Worm (Caenorhabditis elegans) whole organism, early embryonic: ENCODE measurements around the gene C14A4.9.

Source experiments
- B0310.2 ChIP-seq: sonication (generic microtip); optimal IDR thresholded peaks from 2 replicates; lab custom pipeline; 2016; ENCODE audit warnings: mild to moderate bottlenecking, missing genetic modification characterization, missing compliant biosample characterization
- F13C5.2 ChIP-seq: sonication (generic microtip); optimal IDR thresholded peaks from 2 replicates; lab custom pipeline; 2017; ENCODE audit warnings: mild to moderate bottlenecking, missing genetic modification characterization, inconsistent platforms, missing compliant biosample characterization
- aly-1 ChIP-seq: sonication (generic microtip); optimal IDR thresholded peaks from 2 replicates; lab custom pipeline; 2016; ENCODE audit warnings: missing genetic modification characterization, missing compliant biosample characterization
- ama-1 ChIP-seq: fragments of 150-350 bp; optimal IDR thresholded peaks from 2 replicates; lab custom pipeline; 2014
- ceh-13 ChIP-seq: fragments of 200-800 bp; sonication (Bioruptor generic); optimal IDR thresholded peaks from 2 replicates; lab custom pipeline; 2018; ENCODE audit warnings: mild to moderate bottlenecking, missing genetic modification characterization, missing compliant biosample characterization
- ceh-36 ChIP-seq: sonication (generic microtip); optimal IDR thresholded peaks from 2 replicates; lab custom pipeline; 2016; ENCODE audit warnings: missing genetic modification characterization, inconsistent platforms, missing compliant biosample characterization
- ets-7 ChIP-seq: sonication (generic microtip); optimal IDR thresholded peaks from 2 replicates; lab custom pipeline; 2016; ENCODE audit warnings: missing genotype, missing genetic modification characterization, missing compliant biosample characterization
- flt-1 ChIP-seq: fragments of 200-800 bp; sonication (Bioruptor generic); IDR thresholded peaks from 2 replicates; pipeline ENCODE4 v1.3.6; 2022; ENCODE audit warnings: missing genetic modification characterization, missing compliant biosample characterization
- hmbx-1 ChIP-seq: sonication (generic microtip); optimal IDR thresholded peaks from 2 replicates; lab custom pipeline; 2016; ENCODE audit warnings: mild to moderate bottlenecking, missing genetic modification characterization, missing compliant biosample characterization
- hmg-4 ChIP-seq: fragments of 200-800 bp; sonication (Bioruptor generic); optimal IDR thresholded peaks from 2 replicates; lab custom pipeline; 2018; ENCODE audit warnings: mild to moderate bottlenecking, missing genetic modification characterization, missing compliant biosample characterization
- hnd-1 ChIP-seq: sonication (generic microtip); optimal IDR thresholded peaks from 2 replicates; lab custom pipeline; 2016; ENCODE audit warnings: missing genetic modification characterization, missing compliant biosample characterization
- pes-1 ChIP-seq: fragments of 200-800 bp; sonication (Bioruptor generic); IDR thresholded peaks from 2 replicates; pipeline ENCODE4 v1.3.6; 2022; ENCODE audit warnings: missing genetic modification reagents, missing genetic modification characterization, missing compliant biosample characterization
- scrt-1 ChIP-seq: fragments of 200-800 bp; sonication (Bioruptor generic); IDR thresholded peaks from 2 replicates; pipeline ENCODE4 v1.3.6; 2022; ENCODE audit warnings: missing genetic modification characterization, missing compliant biosample characterization
- sea-1 ChIP-seq: fragments of 200-800 bp; sonication (Bioruptor generic); conservative IDR thresholded peaks from 2 replicates; pipeline ENCODE4 v1.3.6; 2022; ENCODE audit warnings: missing genetic modification characterization, missing compliant biosample characterization
- tbx-11 ChIP-seq: fragments of 200-800 bp; sonication (Bioruptor generic); IDR thresholded peaks from 2 replicates; pipeline ENCODE4 v1.3.6; 2022; ENCODE audit warnings: missing genetic modification characterization, missing compliant biosample characterization
- tbx-37 ChIP-seq: fragments of 200-800 bp; sonication (Bioruptor generic); conservative IDR thresholded peaks from 2 replicates; pipeline ENCODE4 v1.3.6; 2022; ENCODE audit warnings: missing genetic modification reagents, missing genetic modification characterization, missing compliant biosample characterization
- tra-4 ChIP-seq: sonication (generic microtip); optimal IDR thresholded peaks from 2 replicates; lab custom pipeline; 2017; ENCODE audit warnings: missing genetic modification characterization, missing compliant biosample characterization

The C14A4.9 gene

DNA sequence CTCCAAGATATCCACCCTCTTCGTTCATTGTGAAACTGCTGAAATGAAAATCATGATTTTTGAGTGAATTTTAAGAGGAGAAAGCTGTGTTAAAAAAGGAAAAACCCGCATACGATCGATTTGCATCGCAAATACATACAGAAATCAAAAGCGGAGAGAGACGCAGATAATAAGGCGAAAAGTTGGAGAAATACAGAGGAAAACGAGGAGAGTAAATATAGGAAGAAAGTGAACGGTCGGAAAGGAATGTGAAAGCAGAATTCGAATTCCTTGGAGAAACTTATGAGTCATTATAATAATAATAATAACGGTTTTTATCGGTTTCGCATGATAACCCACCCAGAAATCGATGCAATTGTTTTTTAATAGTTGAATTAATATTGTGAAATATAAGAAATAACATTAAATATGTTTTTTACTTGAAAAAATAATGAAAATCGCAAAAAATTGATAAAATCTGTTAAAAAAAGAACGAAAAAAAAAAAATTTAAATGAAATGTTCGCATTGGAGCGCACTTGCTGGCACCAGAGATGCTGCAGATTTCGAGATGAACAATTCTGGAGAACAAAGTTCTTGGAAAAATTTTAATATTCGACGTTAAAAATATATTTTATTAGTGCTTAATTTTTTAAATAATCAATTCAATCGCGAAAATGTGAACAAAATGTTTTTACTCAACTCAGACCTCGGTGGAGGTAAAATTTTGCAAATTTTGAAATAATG, 8.3 kb downstream of the C14A4.9 start, which contains the start of gene ccm-3:
ccm-3 (minus strand) TSS at position 38 of the 724 bp plus-strand sequence.
- TF ChIP-seq ets-7 (tag; lab: Kevin White, UChicago) (no peak), ama-1 (lab: Kevin White, UChicago) (no peak), hnd-1 (tag; lab: Kevin White, UChicago) (no peak), sea-1 (GFP tag; lab: Robert Waterston, UW) (no peak)

DNA sequence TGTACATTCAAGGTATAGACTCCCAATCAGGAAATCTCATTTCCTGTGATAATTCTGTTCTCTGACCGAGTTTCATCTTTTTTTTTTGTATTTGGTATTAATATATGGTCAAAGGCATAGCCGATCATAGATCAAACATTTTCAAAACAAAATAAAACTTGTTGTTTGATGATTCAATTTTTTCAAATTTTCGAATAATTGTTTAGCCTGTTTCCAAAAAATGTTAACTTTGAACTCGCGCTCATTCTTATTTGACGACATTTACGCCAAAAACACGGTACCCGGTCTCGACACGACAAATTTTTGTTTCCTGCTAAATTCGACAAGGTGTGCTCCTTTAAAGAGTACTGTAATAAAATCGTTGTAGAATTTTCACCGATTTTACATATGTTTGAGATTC, 9.7 kb downstream of the C14A4.9 start:
- TF ChIP-seq F13C5.2 (tag; lab: Kevin White, UChicago) (no peak), scrt-1 (GFP tag; lab: Robert Waterston, UW) (no peak), hmg-4 (GFP tag; lab: Kevin White, UChicago) (no peak), pes-1 (no peak)

DNA sequence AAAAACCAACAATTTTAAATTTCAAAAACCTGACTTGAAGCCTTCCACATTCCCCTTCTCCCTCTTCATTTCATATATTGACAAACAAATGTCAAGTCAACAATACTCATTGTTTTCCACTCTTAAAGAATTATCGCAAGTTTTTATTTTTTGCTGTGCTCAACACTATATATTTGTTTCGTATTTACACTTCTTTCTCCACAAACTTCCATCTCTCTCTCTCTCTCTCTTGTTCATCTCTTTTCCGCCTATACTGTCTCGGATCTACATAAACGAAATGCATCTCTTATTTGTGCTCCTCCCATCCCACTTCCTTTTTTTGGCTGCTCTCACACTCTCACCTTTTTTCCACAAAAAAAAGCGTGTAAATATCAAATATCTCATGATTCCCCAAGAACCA, 13.6 kb downstream of the C14A4.9 start, which contains the start of gene C14A4.12:
C14A4.12 (plus strand) TSS at position 301 of the 400 bp plus-strand sequence.
- TF ChIP-seq scrt-1 (GFP tag; lab: Robert Waterston, UW) (no peak), B0310.2 (no peak), ama-1 (lab: Kevin White, UChicago) (no peak), sea-1 (GFP tag; lab: Robert Waterston, UW) (no peak), pes-1 (no peak), hnd-1 (tag; lab: Kevin White, UChicago) (no peak), hmg-4 (GFP tag; lab: Kevin White, UChicago) (no peak), tbx-37 (no peak), ets-7 (tag; lab: Kevin White, UChicago) (no peak), ceh-13 (GFP tag; lab: Kevin White, UChicago) (no peak), ceh-36 (tag; lab: Kevin White, UChicago) (no peak), flt-1 (no peak), hmbx-1 (tag; lab: Kevin White, UChicago) (no peak), F13C5.2 (tag; lab: Kevin White, UChicago) (no peak), aly-1 (no peak), tbx-11 (GFP tag; lab: Robert Waterston, UW) (no peak), tra-4 (tag; lab: Kevin White, UChicago) (no peak)

DNA sequence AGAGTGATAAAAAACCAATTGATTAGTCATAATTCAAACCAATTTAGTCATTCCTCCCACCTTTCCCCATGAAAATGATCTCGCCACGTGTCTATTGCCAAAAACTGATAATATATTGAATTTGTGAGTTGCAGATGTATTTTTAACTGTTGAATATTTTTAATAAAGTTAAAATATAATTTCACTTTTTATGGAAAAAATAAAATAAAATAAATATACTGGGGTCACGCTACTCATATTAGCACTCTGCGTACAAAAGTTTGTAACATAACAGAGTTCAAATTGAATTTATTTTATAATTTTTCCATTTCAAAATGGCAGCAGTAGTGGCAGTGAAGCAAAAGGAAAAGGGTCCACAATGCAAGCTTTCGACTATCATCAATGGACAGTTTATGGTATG, 19.0 kb downstream of the C14A4.9 start, which contains the start of gene C14A4.13:
C14A4.13 (plus strand) TSS at position 301 of the 400 bp plus-strand sequence.
- TF ChIP-seq B0310.2, result no peak
- no peak for TF ChIP-seq hnd-1 (tag; lab: Kevin White, UChicago)
- no peak for TF ChIP-seq aly-1
- TF ChIP-seq tbx-11 (GFP tag; lab: Robert Waterston, UW), result no peak
- TF ChIP-seq sea-1 (GFP tag; lab: Robert Waterston, UW), result no peak
- no peak for TF ChIP-seq ceh-36 (tag; lab: Kevin White, UChicago)
- no peak for TF ChIP-seq hmbx-1 (tag; lab: Kevin White, UChicago)
- no peak for TF ChIP-seq ceh-13 (GFP tag; lab: Kevin White, UChicago)
- no peak for TF ChIP-seq hmg-4 (GFP tag; lab: Kevin White, UChicago)
- no peak for TF ChIP-seq tbx-37
- TF ChIP-seq F13C5.2 (tag; lab: Kevin White, UChicago), result no peak

DNA sequence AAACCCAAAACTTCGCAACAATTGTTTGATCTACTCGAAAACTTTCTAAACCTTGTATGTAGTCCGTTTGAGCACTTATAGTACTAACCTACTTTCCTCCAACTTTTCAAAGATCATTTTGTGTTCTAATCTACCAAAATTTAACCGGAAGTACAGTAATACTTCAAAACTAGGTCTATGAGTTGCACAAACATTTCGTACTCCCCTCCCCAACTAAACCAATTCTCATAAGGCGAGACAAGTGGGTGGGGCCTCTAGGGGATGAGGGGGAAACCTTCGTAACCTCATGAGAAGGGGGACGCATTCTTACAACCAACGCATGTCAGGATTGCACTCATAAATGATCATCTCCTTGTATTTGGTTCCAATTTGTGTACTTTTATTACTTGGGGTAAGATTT, 22.8 kb downstream of the C14A4.9 start, which contains the start of gene cutl-9:
cutl-9 (plus strand) TSS at position 301 of the 400 bp plus-strand sequence.
- TF ChIP-seq tbx-11 (GFP tag; lab: Robert Waterston, UW) (no peak), tra-4 (tag; lab: Kevin White, UChicago) (no peak), ama-1 (lab: Kevin White, UChicago) (no peak), ceh-36 (tag; lab: Kevin White, UChicago) (no peak), F13C5.2 (tag; lab: Kevin White, UChicago) (no peak), ets-7 (tag; lab: Kevin White, UChicago) (no peak), pes-1 (no peak), tbx-37 (no peak), aly-1 (no peak)

DNA sequence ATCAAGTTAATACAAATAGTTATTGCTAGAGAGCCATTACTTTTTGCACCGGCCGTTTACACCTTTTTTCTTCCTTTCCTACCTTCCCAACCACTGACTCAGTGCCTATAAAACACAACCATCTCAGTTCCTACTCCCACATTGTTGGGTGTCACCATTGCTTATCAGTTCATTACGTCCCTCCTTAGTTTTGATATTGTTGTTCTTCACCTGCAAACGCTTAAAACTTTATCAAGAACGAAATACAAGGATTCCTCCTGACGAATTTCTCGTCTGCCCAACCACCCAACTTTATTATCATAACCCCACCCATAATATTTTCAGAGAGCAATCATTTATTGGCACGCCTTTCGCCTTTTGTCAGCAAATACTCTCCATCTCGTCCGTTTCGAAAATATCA, 27.9 kb downstream of the C14A4.9 start:
- TF ChIP-seq scrt-1 (GFP tag; lab: Robert Waterston, UW) (no peak), hnd-1 (tag; lab: Kevin White, UChicago) (no peak), hmbx-1 (tag; lab: Kevin White, UChicago) (no peak), sea-1 (GFP tag; lab: Robert Waterston, UW) (no peak), ceh-36 (tag; lab: Kevin White, UChicago) (no peak), hmg-4 (GFP tag; lab: Kevin White, UChicago) (no peak), ets-7 (tag; lab: Kevin White, UChicago) (no peak), tbx-37 (no peak), tra-4 (tag; lab: Kevin White, UChicago) (no peak)

DNA sequence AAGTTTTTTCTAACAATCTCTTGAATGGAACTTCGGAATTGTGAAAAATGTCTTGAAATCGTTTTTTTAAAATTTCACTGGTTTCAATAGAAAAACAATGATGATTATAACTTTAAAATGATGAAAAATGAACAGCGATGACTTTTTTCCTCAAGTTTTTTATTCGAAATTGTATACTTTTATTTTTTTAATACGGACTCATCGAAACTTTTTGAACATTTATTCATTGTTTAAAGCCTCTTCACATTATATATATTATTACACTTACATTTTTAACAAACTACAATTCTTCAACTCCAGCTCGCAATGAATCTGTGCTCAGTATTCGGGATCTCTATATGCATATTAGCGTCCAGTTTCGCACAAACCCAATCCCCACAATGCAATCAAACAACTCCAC, 28.8 kb downstream of the C14A4.9 start, which contains the start of gene M28.8:
M28.8 (plus strand) TSS at position 301 of the 400 bp plus-strand sequence.
- TF ChIP-seq ama-1 (lab: Kevin White, UChicago) (no peak), sea-1 (GFP tag; lab: Robert Waterston, UW) (no peak), tbx-11 (GFP tag; lab: Robert Waterston, UW) (no peak), tbx-37 (no peak), hmbx-1 (tag; lab: Kevin White, UChicago) (no peak), aly-1 (no peak), pes-1 (no peak), hnd-1 (tag; lab: Kevin White, UChicago) (no peak), F13C5.2 (tag; lab: Kevin White, UChicago) (no peak)
